Worm (Caenorhabditis elegans): ENCODE data around the gene Y39B6A.3.

ce11 chrV:19142595-19142994, 47.2 kb downstream of the Y39B6A.3 start:
- TF ChIP-seq flt-1 (GFP tag; IDR thresholded peaks at IDR 0.05) = 0 out of 2 replicates have a peak, but pooled peaks have one; percentile 28
- TF ChIP-seq B0310.2 (tag; optimal IDR thresholded peaks at IDR 0.05) = no peak
- no peak for TF ChIP-seq sea-1 (GFP tag; conservative IDR thresholded peaks at IDR 0.05)
- no peak for TF ChIP-seq ceh-13 (GFP tag; optimal IDR thresholded peaks at IDR 0.05)
- TF ChIP-seq hmg-4 (GFP tag; optimal IDR thresholded peaks at IDR 0.05) = no peak
- TF ChIP-seq tbx-37 (GFP tag; conservative IDR thresholded peaks at IDR 0.05) = 0 out of 2 replicates have a peak, but pooled peaks have one; percentile 22

All from whole organism, early embryonic.